Fruit fly (Drosophila melanogaster) whole organism, embryonic: ENCODE results near the gene Cyp303a1.
A peak's percentile ranks its signal among the peaks of the same experiment; 100 is the strongest.

Experiments
- Asciz ChIP-seq: fragments of 200-800 bp; sonication (Bioruptor generic); optimal IDR thresholded peaks from 2 replicates; lab custom pipeline; 2017; ENCODE audit warnings: missing biosample characterization, mild to moderate bottlenecking, missing genetic modification characterization, missing genetic modification reagents
- C15 ChIP-seq: fragments of 200-800 bp; sonication (Bioruptor generic); IDR thresholded peaks from 3 replicates; pipeline ENCODE4 v1.3.6; 2022; ENCODE audit warnings: missing biosample characterization, missing genetic modification characterization
- CG10267 ChIP-seq: fragments of 200-800 bp; sonication (Bioruptor generic); optimal IDR thresholded peaks from 2 replicates; lab custom pipeline; 2018; ENCODE audit warnings: missing biosample characterization, mild to moderate bottlenecking, missing genetic modification characterization, moderate library complexity
- CG10274 ChIP-seq: fragments of 200-800 bp; sonication (Bioruptor generic); optimal IDR thresholded peaks from 3 replicates; lab custom pipeline; 2017; ENCODE audit warnings: missing biosample characterization, mild to moderate bottlenecking, missing genetic modification characterization
- CG11085 ChIP-seq: fragments of 200-800 bp; sonication (Bioruptor generic); IDR thresholded peaks from 2 replicates; pipeline ENCODE4 v1.3.6; 2022; ENCODE audit warnings: missing biosample characterization, missing genetic modification characterization
- CG11695 ChIP-seq: fragments of 200-800 bp; sonication (Bioruptor generic); IDR thresholded peaks from 3 replicates; pipeline ENCODE4 v1.3.6; 2022; ENCODE audit warnings: missing biosample characterization, missing genetic modification characterization
- CG11723 ChIP-seq: fragments of 200-800 bp; sonication (Bioruptor generic); optimal IDR thresholded peaks from 2 replicates; lab custom pipeline; 2017; ENCODE audit warnings: missing biosample characterization, mild to moderate bottlenecking, missing genetic modification characterization
- CG12104 ChIP-seq: fragments of 200-800 bp; sonication (Bioruptor generic); optimal IDR thresholded peaks from 3 replicates; lab custom pipeline; 2016; ENCODE audit warnings: missing biosample characterization, missing genetic modification characterization
- CG14014 ChIP-seq: fragments of 200-800 bp; sonication (Bioruptor generic); IDR thresholded peaks from 2 replicates; pipeline ENCODE4 v1.3.6; 2022; ENCODE audit warnings: missing biosample characterization, missing genetic modification characterization
- CG14710 ChIP-seq: fragments of 200-800 bp; sonication (Bioruptor generic); optimal IDR thresholded peaks from 3 replicates; lab custom pipeline; 2019; ENCODE audit warnings: missing biosample characterization, mild to moderate bottlenecking, missing genetic modification characterization, moderate library complexity
- CG18262 ChIP-seq: fragments of 200-800 bp; optimal IDR thresholded peaks from 3 replicates; lab custom pipeline; 2019; ENCODE audit warnings: missing biosample characterization, mild to moderate bottlenecking, missing genetic modification characterization, moderate library complexity
- CG18476 ChIP-seq: fragments of 200-800 bp; sonication (Bioruptor generic); optimal IDR thresholded peaks from 2 replicates; lab custom pipeline; 2016; ENCODE audit warnings: missing biosample characterization, mild to moderate bottlenecking, missing genetic modification characterization
- CG18619 ChIP-seq: fragments of 200-800 bp; sonication (Bioruptor generic); optimal IDR thresholded peaks from 3 replicates; lab custom pipeline; 2017; ENCODE audit warnings: missing biosample characterization, mild to moderate bottlenecking, missing genetic modification characterization
- CG2120 ChIP-seq: fragments of 200-800 bp; sonication (Bioruptor generic); optimal IDR thresholded peaks from 3 replicates; lab custom pipeline; 2016; ENCODE audit warnings: missing biosample characterization, missing genetic modification characterization
- CG2199 ChIP-seq: fragments of 200-800 bp; sonication (Bioruptor generic); IDR thresholded peaks from 3 replicates; pipeline ENCODE4 v1.3.6; 2022; ENCODE audit warnings: missing biosample characterization, missing genetic modification characterization
- CG3065 ChIP-seq: fragments of 200-800 bp; sonication (Bioruptor generic); optimal IDR thresholded peaks from 2 replicates; lab custom pipeline; 2016; ENCODE audit warnings: missing biosample characterization, missing genetic modification characterization
- CG4854 ChIP-seq: fragments of 200-800 bp; sonication (Bioruptor generic); optimal IDR thresholded peaks from 2 replicates; lab custom pipeline; 2016; ENCODE audit warnings: missing biosample characterization, missing genetic modification characterization, inconsistent platforms
- CG6791 ChIP-seq: fragments of 200-800 bp; sonication (Bioruptor generic); IDR thresholded peaks from 3 replicates; pipeline ENCODE4 v1.3.6; 2022; ENCODE audit warnings: missing biosample characterization, missing genetic modification characterization; ENCODE audit not compliant: partially characterized antibody
- CG6854 ChIP-seq: fragments of 200-800 bp; sonication (Bioruptor generic); optimal IDR thresholded peaks from 3 replicates; lab custom pipeline; 2017; ENCODE audit warnings: missing biosample characterization, mild to moderate bottlenecking, missing genetic modification characterization
- CG7271 ChIP-seq: fragments of 200-800 bp; sonication (Bioruptor generic); optimal IDR thresholded peaks from 2 replicates; lab custom pipeline; 2018; ENCODE audit warnings: missing biosample characterization, mild to moderate bottlenecking, missing genetic modification characterization, moderate library complexity
- CG7556 ChIP-seq: fragments of 200-800 bp; sonication (Bioruptor generic); optimal IDR thresholded peaks from 2 replicates; lab custom pipeline; 2017; ENCODE audit warnings: missing biosample characterization, mild to moderate bottlenecking, missing genetic modification characterization
- CG8281 ChIP-seq: fragments of 200-800 bp; sonication (Bioruptor generic); optimal IDR thresholded peaks from 2 replicates; lab custom pipeline; 2018; ENCODE audit warnings: missing biosample characterization, mild to moderate bottlenecking, missing genetic modification characterization, moderate library complexity
- Dfd ChIP-seq, 2 experiments: fragments of >200 bp; optimal IDR thresholded peaks; 2 replicates each; lab custom pipeline; 2017; ENCODE audit warnings: missing biosample characterization in 2 of 2, missing genetic modification characterization in 2 of 2
- Dll ChIP-seq: fragments of 200-800 bp; sonication (Bioruptor generic); IDR thresholded peaks from 4 replicates; pipeline ENCODE4 v1.3.6; 2022; ENCODE audit warnings: missing biosample characterization, missing genetic modification characterization; ENCODE audit not compliant: partially characterized antibody
- Hmr ChIP-seq: fragments of 200-800 bp; sonication (Bioruptor generic); optimal IDR thresholded peaks from 3 replicates; lab custom pipeline; 2017; ENCODE audit warnings: mild to moderate bottlenecking, missing biosample characterization, missing genetic modification reagents, missing genetic modification characterization
- Hr3 ChIP-seq: fragments of 200-800 bp; sonication (Bioruptor generic); optimal IDR thresholded peaks from 3 replicates; lab custom pipeline; 2016; ENCODE audit warnings: missing biosample characterization, missing genetic modification characterization
- Hr78 ChIP-seq, 2 experiments: fragments of 200-800 bp in 1 of 2; fragments of >200 bp in 1 of 2; sonication (Bioruptor generic) in 1 of 2; optimal IDR thresholded peaks; 2 replicates each; lab custom pipeline; 2017 to 2019; ENCODE audit warnings: missing biosample characterization in 2 of 2, missing genetic modification characterization in 2 of 2, mild to moderate bottlenecking in 1 of 2, moderate library complexity in 1 of 2
- Jarid2 ChIP-seq: fragments of 200-800 bp; sonication (Bioruptor generic); optimal IDR thresholded peaks from 3 replicates; lab custom pipeline; 2017; ENCODE audit warnings: mild to moderate bottlenecking, missing biosample characterization, missing genetic modification reagents, missing genetic modification characterization
- Lhr ChIP-seq: fragments of 200-800 bp; sonication (Bioruptor generic); optimal IDR thresholded peaks from 3 replicates; lab custom pipeline; 2017; ENCODE audit warnings: mild to moderate bottlenecking, missing biosample characterization, missing genetic modification reagents, missing genetic modification characterization
- MBD-R2 ChIP-seq: fragments of 200-800 bp; sonication (Bioruptor generic); IDR thresholded peaks from 2 replicates; pipeline ENCODE4 v1.3.6; 2022; ENCODE audit warnings: missing biosample characterization, missing genetic modification characterization
- Nf-YB ChIP-seq: fragments of 200-800 bp; sonication (Bioruptor generic); optimal IDR thresholded peaks from 3 replicates; lab custom pipeline; 2019; ENCODE audit warnings: missing biosample characterization, mild to moderate bottlenecking, missing genetic modification characterization, moderate library complexity
- Sox100B ChIP-seq: fragments of 200-800 bp; sonication (Bioruptor generic); optimal IDR thresholded peaks from 3 replicates; lab custom pipeline; 2018; ENCODE audit warnings: missing biosample characterization, mild to moderate bottlenecking, missing genetic modification characterization
- ac ChIP-seq: fragments of 200-800 bp; sonication (Bioruptor generic); optimal IDR thresholded peaks from 3 replicates; lab custom pipeline; 2017; ENCODE audit warnings: missing biosample characterization, mild to moderate bottlenecking, missing genetic modification characterization
- ara ChIP-seq: fragments of 200-800 bp; sonication (Bioruptor generic); IDR thresholded peaks from 2 replicates; pipeline ENCODE4 v1.3.6; 2022; ENCODE audit warnings: missing biosample characterization, missing genetic modification characterization
- cas ChIP-seq: fragments of 200-800 bp; sonication (Bioruptor generic); IDR thresholded peaks from 2 replicates; pipeline ENCODE4 v1.3.6; 2022; ENCODE audit warnings: missing biosample characterization, missing genetic modification characterization
- dm ChIP-seq: fragments of 200-800 bp; sonication (Bioruptor generic); optimal IDR thresholded peaks from 3 replicates; lab custom pipeline; 2016; ENCODE audit warnings: missing biosample characterization, missing genetic modification characterization
- eve ChIP-seq, 2 experiments: fragments of >200 bp; optimal IDR thresholded peaks; 2 replicates each; lab custom pipeline; 2017; ENCODE audit warnings: missing biosample characterization in 2 of 2, missing genetic modification characterization in 2 of 2
- fd96Cb ChIP-seq: fragments of 200-800 bp; sonication (Bioruptor generic); optimal IDR thresholded peaks from 2 replicates; lab custom pipeline; 2018; ENCODE audit warnings: missing biosample characterization, mild to moderate bottlenecking, missing genetic modification characterization, moderate library complexity
- grau ChIP-seq: fragments of 200-800 bp; optimal IDR thresholded peaks from 3 replicates; lab custom pipeline; 2019; ENCODE audit warnings: missing biosample characterization, mild to moderate bottlenecking, missing genetic modification characterization, moderate library complexity
- mirr ChIP-seq: fragments of 200-800 bp; sonication (Bioruptor generic); optimal IDR thresholded peaks from 3 replicates; lab custom pipeline; 2018; ENCODE audit warnings: missing biosample characterization, mild to moderate bottlenecking, missing genetic modification characterization
- nmo ChIP-seq: fragments of 200-800 bp; sonication (Bioruptor generic); optimal IDR thresholded peaks from 2 replicates; lab custom pipeline; 2018; ENCODE audit warnings: missing biosample characterization, mild to moderate bottlenecking, missing genetic modification characterization, moderate library complexity
- pan ChIP-seq, 4 experiments: fragments of >200 bp in 3 of 4; fragments of 200-800 bp in 1 of 4; sonication (Bioruptor generic) in 1 of 4; optimal IDR thresholded peaks in 3 of 4; IDR thresholded peaks in 1 of 4; 2 replicates each; pipeline versions ENCODE4 v1.3.6 to Lab custom; 2017 to 2022; ENCODE audit warnings: missing biosample characterization in 2 of 4, missing genetic modification characterization in 2 of 4, mixed read lengths in 1 of 4
- rib ChIP-seq: fragments of 200-800 bp; sonication (Bioruptor generic); IDR thresholded peaks from 2 replicates; pipeline ENCODE4 v1.3.6; 2022; ENCODE audit warnings: missing biosample characterization, missing genetic modification characterization
- sens ChIP-seq: fragments of 200-800 bp; sonication (Bioruptor generic); peaks from one replicate; lab custom pipeline; 2016; ENCODE audit warnings: missing biosample characterization, missing genetic modification characterization
- tna ChIP-seq: fragments of 200-800 bp; sonication (Bioruptor generic); IDR thresholded peaks from 2 replicates; pipeline ENCODE4 v1.3.6; 2022; ENCODE audit warnings: missing biosample characterization, missing genetic modification characterization; ENCODE audit not compliant: partially characterized antibody

Gene Cyp303a1

DNA sequence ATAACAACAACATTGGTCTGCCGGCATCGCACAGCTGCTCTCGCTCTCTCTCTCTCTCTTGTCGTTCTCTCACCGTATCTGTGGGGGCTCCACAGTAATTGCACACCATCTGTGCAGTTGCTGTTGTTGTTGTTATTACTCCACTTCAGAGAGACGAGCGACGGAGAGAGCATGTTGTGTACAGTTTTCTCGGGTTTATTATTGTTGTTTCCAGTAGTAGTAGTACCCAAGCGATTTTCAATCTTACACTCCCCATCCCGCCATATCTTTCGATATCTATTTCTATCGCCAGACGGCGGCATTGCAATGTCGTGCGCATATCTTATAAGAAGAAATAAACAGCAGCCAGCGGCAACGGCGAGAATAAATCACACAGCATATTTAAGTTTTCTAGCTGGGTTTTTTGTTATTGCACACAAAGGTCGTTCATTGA, 25.9 kb upstream of the Cyp303a1 start (continued):
- TF ChIP-seq MBD-R2 (no peak), CG11695 (GFP tag; lab: Robert Waterston, UW) (no peak), Lhr (GFP tag; lab: Kevin White, UChicago) (no peak), tna (GFP tag; lab: Robert Waterston, UW) (no peak), Hr3 (GFP tag; lab: Kevin White, UChicago) (no peak), Hr78 (GFP tag; optimal IDR thresholded peaks at IDR 0.05; lab: Kevin White, UChicago) (peak in 1 of 2 experiments; percentile 11), CG18262 (tag; lab: Kevin White, UChicago) (no peak), Dll (GFP tag; lab: Robert Waterston, UW) (no peak), rib (no peak)

DNA sequence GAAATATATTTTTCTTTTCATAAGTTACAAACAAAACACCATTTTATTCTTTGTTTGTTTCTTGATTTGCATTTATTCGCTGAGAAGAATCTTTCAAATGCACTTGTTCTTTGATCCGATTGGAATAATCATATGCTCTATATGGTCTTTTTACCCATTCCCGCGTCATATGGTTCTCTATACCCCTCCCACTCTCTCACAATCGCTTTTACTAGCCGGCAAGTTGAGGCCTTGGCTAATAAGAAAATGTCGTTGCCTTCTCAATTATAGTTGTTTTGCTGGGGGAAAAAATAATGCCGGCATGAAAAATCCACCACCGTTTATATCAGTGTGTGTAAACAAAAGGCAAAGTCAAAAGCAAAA, 25.1 kb upstream of the Cyp303a1 start:
- TF ChIP-seq eve (GFP tag; optimal IDR thresholded peaks at IDR 0.05; lab: Kevin White, UChicago) (peak in 1 of 2 experiments; percentile 47), CG2199 (GFP tag; lab: Robert Waterston, UW) (no peak), CG2120 (GFP tag; lab: Kevin White, UChicago) (peak; percentile 9), sens (GFP tag; lab: Kevin White, UChicago) (peak; percentile 54), CG18476 (no peak)

DNA sequence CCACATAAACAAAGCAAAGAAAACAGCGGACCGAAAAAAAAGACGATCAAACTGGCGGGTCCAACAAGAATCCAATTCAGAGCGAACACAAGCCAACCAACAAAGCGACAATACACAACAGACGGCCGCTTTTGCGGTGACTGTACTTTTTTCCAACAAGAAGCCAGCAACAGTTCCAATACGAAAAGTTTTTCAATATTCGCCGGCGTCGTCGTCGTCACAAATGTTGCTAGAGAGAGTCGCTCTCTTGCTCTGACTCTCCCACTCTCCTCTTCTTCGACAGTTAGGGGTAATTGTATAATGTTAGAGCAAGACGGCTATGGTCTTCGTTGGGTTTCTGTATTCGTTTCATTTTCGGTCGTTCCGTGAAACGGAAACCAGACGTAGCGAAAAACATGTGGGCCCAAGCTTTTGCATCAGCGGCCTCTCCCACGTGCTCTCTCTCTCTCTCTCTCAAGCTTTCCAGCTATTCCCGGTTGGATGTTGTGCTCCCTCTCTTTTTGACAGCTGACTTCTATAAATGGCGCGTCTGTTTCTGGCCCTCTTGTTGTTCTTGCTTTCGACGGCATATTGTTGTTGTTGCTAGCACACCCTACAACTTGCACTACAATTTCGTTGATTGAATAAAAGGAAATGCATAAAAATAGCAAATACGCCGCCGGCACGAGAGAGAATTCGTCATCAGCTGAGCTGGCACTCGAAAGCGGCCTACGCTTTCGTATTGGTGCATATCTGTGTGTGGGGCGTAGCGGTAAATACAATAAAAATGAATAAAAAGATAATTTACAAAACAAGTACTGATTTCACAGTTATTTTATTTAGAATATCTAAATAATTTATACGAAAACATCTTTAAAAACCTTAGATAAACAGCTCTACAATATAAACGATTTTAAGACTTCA, 24.5 kb upstream of the Cyp303a1 start:
- no peak for TF ChIP-seq CG3065 (GFP tag; lab: Kevin White, UChicago)
- TF ChIP-seq Hmr (GFP tag; lab: Kevin White, UChicago) = peak; percentile 92
- TF ChIP-seq dm (GFP tag; lab: Kevin White, UChicago) = peak; percentile 99
- TF ChIP-seq CG14710 (tag; lab: Kevin White, UChicago) = peak; percentile 25
- peak; percentile 24 for TF ChIP-seq CG7556 (GFP tag; lab: Kevin White, UChicago)
- TF ChIP-seq CG6791 (GFP tag; lab: Robert Waterston, UW) = no peak
- TF ChIP-seq CG11085 = no peak
- TF ChIP-seq Sox100B (GFP tag; lab: Kevin White, UChicago) = peak; percentile 81
- no peak for TF ChIP-seq pan (optimal IDR thresholded peaks at IDR 0.05; lab: Kevin White, UChicago)
- TF ChIP-seq pan (GFP tag; optimal IDR thresholded peaks at IDR 0.05 in 1 of 2, IDR thresholded peaks at IDR 0.05 in 1 of 2) = no peak
- TF ChIP-seq Nf-YB (GFP tag; lab: Kevin White, UChicago) = peak; percentile 68
- TF ChIP-seq Dfd (GFP tag; optimal IDR thresholded peaks at IDR 0.05; lab: Kevin White, UChicago) = no peak
- peak; percentile 96 for TF ChIP-seq CG6854 (GFP tag; lab: Kevin White, UChicago)
- TF ChIP-seq Jarid2 (GFP tag; lab: Kevin White, UChicago) = peak; percentile 76
- peak; percentile 67 for TF ChIP-seq grau
- no peak for TF ChIP-seq C15
- peak; percentile 39 for TF ChIP-seq CG18619 (GFP tag; lab: Kevin White, UChicago)
- peak; percentile 64 for TF ChIP-seq CG10267 (tag; lab: Kevin White, UChicago)
- TF ChIP-seq ac (GFP tag; lab: Kevin White, UChicago) = peak; percentile 17
- peak; percentile 41 for TF ChIP-seq CG12104 (GFP tag; lab: Kevin White, UChicago)
- peak; percentile 43 for TF ChIP-seq CG7271
- TF ChIP-seq Asciz (GFP tag; lab: Kevin White, UChicago) = peak; percentile 92
- TF ChIP-seq ara (GFP tag; lab: Robert Waterston, UW) = no peak
- TF ChIP-seq CG10274 (GFP tag; lab: Kevin White, UChicago) = peak; percentile 68
- TF ChIP-seq CG8281 (tag; lab: Kevin White, UChicago) = peak; percentile 73
- no peak for TF ChIP-seq CG4854 (GFP tag; lab: Kevin White, UChicago)
- no peak for TF ChIP-seq CG14014 (GFP tag; lab: Robert Waterston, UW)
- peak; percentile 77 for TF ChIP-seq CG11723 (GFP tag; lab: Kevin White, UChicago)
- no peak for TF ChIP-seq fd96Cb (tag; lab: Kevin White, UChicago)
- TF ChIP-seq mirr (GFP tag; lab: Kevin White, UChicago) = peak; percentile 96
- no peak for TF ChIP-seq nmo (GFP tag; lab: Kevin White, UChicago)
- TF ChIP-seq cas (GFP tag; lab: Robert Waterston, UW) = no peak
